Worm (Caenorhabditis elegans) whole organism, L2 larva: Measurements from ENCODE around the gene ZK380.4.
"Not testable (repeated sequence)": the region's sequence is repeated elsewhere in the genome, so short reads cannot be mapped to it uniquely, and the experiment has no call there.

Source experiments
- F13H6.1 ChIP-seq: sonication (generic microtip); optimal IDR thresholded peaks from 2 replicates; lab custom pipeline; 2016; ENCODE audit warnings: missing genetic modification characterization, missing compliant biosample characterization
- aly-2 ChIP-seq: fragments of 150-350 bp; optimal IDR thresholded peaks from 2 replicates; lab custom pipeline; 2014; ENCODE audit warnings: missing biosample characterization, missing genetic modification characterization
- ama-1 ChIP-seq: fragments of 150-350 bp; optimal IDR thresholded peaks from 2 replicates; lab custom pipeline; 2018; ENCODE audit warnings: inconsistent platforms
- blmp-1 ChIP-seq: sonication (generic microtip); optimal IDR thresholded peaks from 2 replicates; lab custom pipeline; 2017; ENCODE audit warnings: missing genetic modification characterization, mild to moderate bottlenecking, missing compliant biosample characterization, antibody characterized with exemption, moderate library complexity; ENCODE audit not compliant: insufficient read depth
- elt-3 ChIP-seq: sonication (generic microtip); optimal IDR thresholded peaks from 2 replicates; lab custom pipeline; 2017; ENCODE audit warnings: missing biosample characterization, missing genetic modification characterization
- lin-39 ChIP-seq: fragments of 150-350 bp; optimal IDR thresholded peaks from 2 replicates; lab custom pipeline; 2014; ENCODE audit warnings: missing biosample characterization, missing genetic modification reagents, missing genetic modification characterization
- mab-5 ChIP-seq: fragments of 150-350 bp; optimal IDR thresholded peaks from 2 replicates; lab custom pipeline; 2014; ENCODE audit warnings: missing biosample characterization, missing genetic modification characterization
- mdl-1 ChIP-seq, 2 experiments: fragments of 150-350 bp in 1 of 2; sonication (generic microtip) in 1 of 2; optimal IDR thresholded peaks; 2 replicates each; lab custom pipeline; 2017; ENCODE audit warnings: missing biosample characterization in 2 of 2, missing genetic modification characterization in 2 of 2
- nhr-10 ChIP-seq: sonication (generic microtip); optimal IDR thresholded peaks from 2 replicates; lab custom pipeline; 2017; ENCODE audit warnings: missing biosample characterization, missing genetic modification characterization
- nhr-237 ChIP-seq: fragments of 150-350 bp; optimal IDR thresholded peaks from 2 replicates; lab custom pipeline; 2014; ENCODE audit warnings: missing biosample characterization, missing genetic modification characterization
- nhr-25 ChIP-seq: fragments of 150-350 bp; sonication (generic microtip); optimal IDR thresholded peaks from 3 replicates; lab custom pipeline; 2014; ENCODE audit warnings: missing biosample characterization, missing genetic modification characterization
- snpc-4 ChIP-seq: fragments of 150-350 bp; optimal IDR thresholded peaks from 2 replicates; lab custom pipeline; 2014; ENCODE audit warnings: missing biosample characterization, missing genetic modification characterization
- unc-39 ChIP-seq: fragments of 150-350 bp; optimal IDR thresholded peaks from 2 replicates; lab custom pipeline; 2014; ENCODE audit warnings: missing biosample characterization, missing genetic modification characterization
- unc-62 ChIP-seq: fragments of 150-350 bp; optimal IDR thresholded peaks from 2 replicates; lab custom pipeline; 2014; ENCODE audit warnings: missing biosample characterization, missing genetic modification reagents, missing genetic modification characterization

ce11 chrX:1687079-1687478 is 35.3 kb upstream of the ZK380.4 start, which contains the start of gene C36C9.11:
- not testable (repeated sequence) for TF ChIP-seq lin-39 (tag; lab: Kevin White, UChicago); elt-3 (tag; lab: Kevin White, UChicago); F13H6.1 (tag; lab: Kevin White, UChicago); snpc-4 (tag; lab: Kevin White, UChicago); mdl-1 (tag; optimal IDR thresholded peaks at IDR 0.05; lab: Kevin White, UChicago); blmp-1; aly-2 (tag; lab: Kevin White, UChicago); nhr-237; unc-39 (tag; lab: Kevin White, UChicago); nhr-25 (tag; lab: Kevin White, UChicago); unc-62 (GFP tag; lab: Kevin White, UChicago); nhr-10 (tag; lab: Kevin White, UChicago); mab-5; ama-1 (lab: Kevin White, UChicago)
